Worm (Caenorhabditis elegans) whole organism, mixed stage, embryonic: Measurements from ENCODE around the gene B0554.7.

Source experiments
- bed-3 ChIP-seq: fragments of 200-800 bp; sonication (Bioruptor generic); optimal IDR thresholded peaks from 3 replicates; lab custom pipeline; 2018; ENCODE audit warnings: mild to moderate bottlenecking, missing genetic modification characterization, moderate library complexity, missing compliant biosample characterization
- blmp-1 ChIP-seq: fragments of 150-350 bp; optimal IDR thresholded peaks from 2 replicates; lab custom pipeline; 2014; ENCODE audit warnings: missing biosample characterization, missing genetic modification characterization
- ceh-39 ChIP-seq: fragments of 150-350 bp; optimal IDR thresholded peaks from 2 replicates; lab custom pipeline; 2014; ENCODE audit warnings: missing biosample characterization, missing genetic modification characterization
- elt-1 ChIP-seq: sonication (generic microtip); optimal IDR thresholded peaks from 2 replicates; lab custom pipeline; 2017; ENCODE audit warnings: missing genetic modification characterization, mild to moderate bottlenecking, missing compliant biosample characterization, antibody characterized with exemption, moderate library complexity, borderline replicate concordance; ENCODE audit not compliant: insufficient read depth
- nhr-237 ChIP-seq: fragments of 150-350 bp; optimal IDR thresholded peaks from 2 replicates; lab custom pipeline; 2014; ENCODE audit warnings: missing biosample characterization, missing genetic modification characterization
- pha-4 ChIP-seq: fragments of 150-350 bp; optimal IDR thresholded peaks from 2 replicates; lab custom pipeline; 2018; ENCODE audit warnings: missing biosample characterization, missing genetic modification reagents, missing genetic modification characterization
- unc-62 ChIP-seq: fragments of 150-350 bp; optimal IDR thresholded peaks from 2 replicates; lab custom pipeline; 2014; ENCODE audit warnings: missing biosample characterization, missing genetic modification reagents, missing genetic modification characterization

- no peak for TF ChIP-seq elt-1 (tag; lab: Kevin White, UChicago)
- no peak for TF ChIP-seq pha-4 (tag; lab: Kevin White, UChicago)
- TF ChIP-seq ceh-39: no peak
- TF ChIP-seq bed-3 (GFP tag; lab: Kevin White, UChicago): no peak
- TF ChIP-seq nhr-237 (tag; lab: Kevin White, UChicago): no peak
- TF ChIP-seq unc-62 (GFP tag; lab: Kevin White, UChicago): no peak
- no peak for TF ChIP-seq blmp-1 (tag; lab: Kevin White, UChicago)
These were observed 23.0 kb downstream of the B0554.7 start, which contains the start of gene irg-8 for ce11 chrV:417656-418353.
